Fruit fly (Drosophila melanogaster) Kc167 (cell line): ENCODE measurements around the gene Pgd.

Source experiments
- Sin3A ChIP-seq: fragments of >200 bp; optimal IDR thresholded peaks from 2 replicates; lab custom pipeline; 2018; ENCODE audit warnings: missing external identifiers
- insv ChIP-seq: fragments of >200 bp; optimal IDR thresholded peaks from 3 replicates; lab custom pipeline; 2018; ENCODE audit warnings: missing external identifiers
- psq ChIP-seq: fragments of >200 bp; optimal IDR thresholded peaks from 2 replicates; lab custom pipeline; 2017; ENCODE audit warnings: missing external identifiers
- ttk ChIP-seq: sonication (Bioruptor generic); optimal IDR thresholded peaks from 2 replicates; lab custom pipeline; 2017; ENCODE audit warnings: missing external identifiers

DNA sequence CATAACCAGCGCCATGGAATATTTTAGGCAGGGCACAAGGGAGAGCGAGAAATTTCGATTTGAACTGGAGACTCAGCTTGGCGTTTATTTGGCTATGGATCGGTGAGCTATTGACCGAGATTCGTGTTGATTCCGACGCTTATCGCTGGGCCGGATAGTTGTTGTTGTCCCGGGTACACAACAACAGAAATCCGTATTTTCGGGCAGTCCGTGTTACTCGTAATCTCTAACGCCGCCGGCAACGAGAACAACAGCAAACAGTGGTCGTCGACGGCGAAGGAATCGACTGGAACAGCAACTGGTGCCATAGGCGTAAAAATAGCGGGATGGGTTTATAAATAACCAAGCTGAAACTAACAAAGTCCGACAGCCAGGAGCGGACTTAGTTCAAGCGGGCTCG is 47.0 kb downstream of the Pgd start:
- no peak for TF ChIP-seq ttk (lab: Kevin White, UChicago)
- no peak for TF ChIP-seq insv
- no peak for TF ChIP-seq psq
- no peak for TF ChIP-seq Sin3A (lab: Kevin White, UChicago)
